Worm (Caenorhabditis elegans) whole organism, L2 larva: Measurements from ENCODE around the gene soap-1.

Source experiments
- ama-1 ChIP-seq: fragments of 150-350 bp; optimal IDR thresholded peaks from 2 replicates; lab custom pipeline; 2018; ENCODE audit warnings: inconsistent platforms
- elt-3 ChIP-seq: sonication (generic microtip); optimal IDR thresholded peaks from 2 replicates; lab custom pipeline; 2017; ENCODE audit warnings: missing biosample characterization, missing genetic modification characterization
- fos-1 ChIP-seq: fragments of 150-350 bp; optimal IDR thresholded peaks from 2 replicates; lab custom pipeline; 2014; ENCODE audit warnings: missing biosample characterization, missing genetic modification characterization
- gmeb-1 ChIP-seq: fragments of 150-350 bp; optimal IDR thresholded peaks from 2 replicates; lab custom pipeline; 2014; ENCODE audit warnings: missing biosample characterization, missing genetic modification characterization
- lsy-2 ChIP-seq, 2 experiments: fragments of 150-350 bp in 1 of 2; sonication (generic microtip) in 1 of 2; optimal IDR thresholded peaks; 2 replicates each; lab custom pipeline; 2014 to 2017; ENCODE audit warnings: missing biosample characterization in 2 of 2, missing genetic modification characterization in 2 of 2
- mdl-1 ChIP-seq, 2 experiments: fragments of 150-350 bp in 1 of 2; sonication (generic microtip) in 1 of 2; optimal IDR thresholded peaks; 2 replicates each; lab custom pipeline; 2017; ENCODE audit warnings: missing biosample characterization in 2 of 2, missing genetic modification characterization in 2 of 2
- nhr-12 ChIP-seq: fragments of 150-350 bp; optimal IDR thresholded peaks from 2 replicates; lab custom pipeline; 2014; ENCODE audit warnings: missing biosample characterization, missing genetic modification characterization
- nhr-77 ChIP-seq: fragments of 150-350 bp; optimal IDR thresholded peaks from 2 replicates; lab custom pipeline; 2014; ENCODE audit warnings: missing biosample characterization, missing genetic modification characterization
- sma-3 ChIP-seq: sonication (generic microtip); optimal IDR thresholded peaks from 2 replicates; lab custom pipeline; 2016; ENCODE audit warnings: missing genetic modification reagents, missing genetic modification characterization, missing compliant biosample characterization
- sma-9 ChIP-seq, 2 experiments: fragments of 150-350 bp in 1 of 2; sonication (generic microtip) in 1 of 2; optimal IDR thresholded peaks; 2 replicates each; lab custom pipeline; 2014 to 2016; ENCODE audit warnings: missing genetic modification characterization in 2 of 2, mild to moderate bottlenecking in 1 of 2, missing biosample characterization in 1 of 2, missing compliant biosample characterization in 1 of 2, missing genetic modification reagents in 1 of 2, moderate library complexity in 1 of 2
- snpc-4 ChIP-seq: fragments of 150-350 bp; optimal IDR thresholded peaks from 2 replicates; lab custom pipeline; 2014; ENCODE audit warnings: missing biosample characterization, missing genetic modification characterization
- unc-55 ChIP-seq: fragments of 150-350 bp; sonication (generic microtip); optimal IDR thresholded peaks from 3 replicates; lab custom pipeline; 2014; ENCODE audit warnings: missing biosample characterization, missing genetic modification reagents, missing genetic modification characterization
- unc-62 ChIP-seq: fragments of 150-350 bp; optimal IDR thresholded peaks from 2 replicates; lab custom pipeline; 2014; ENCODE audit warnings: missing biosample characterization, missing genetic modification reagents, missing genetic modification characterization
- ztf-11 ChIP-seq: sonication (generic microtip); optimal IDR thresholded peaks from 2 replicates; lab custom pipeline; 2017; ENCODE audit warnings: missing biosample characterization, missing genetic modification characterization

- TF ChIP-seq sma-9 (GFP tag; optimal IDR thresholded peaks at IDR 0.05; lab: Kevin White, UChicago) (no peak), sma-9 (tag; optimal IDR thresholded peaks at IDR 0.05; lab: Kevin White, UChicago) (no peak), sma-3 (GFP tag; lab: Kevin White, UChicago) (no peak), lsy-2 (tag; optimal IDR thresholded peaks at IDR 0.05; lab: Kevin White, UChicago) (no peak), unc-62 (GFP tag; lab: Kevin White, UChicago) (no peak), nhr-12 (tag; lab: Kevin White, UChicago) (no peak), elt-3 (tag; lab: Kevin White, UChicago) (no peak), fos-1 (tag; lab: Kevin White, UChicago) (no peak), ztf-11 (tag; lab: Kevin White, UChicago) (no peak), ama-1 (lab: Kevin White, UChicago) (no peak), snpc-4 (no peak), mdl-1 (tag; optimal IDR thresholded peaks at IDR 0.05; lab: Kevin White, UChicago) (no peak), gmeb-1 (tag; lab: Kevin White, UChicago) (no peak), unc-55 (no peak), nhr-77 (tag; lab: Kevin White, UChicago) (no peak)
Measured at ce11 chrV:7156079-7156478, 58.6 kb downstream of the soap-1 start, which contains the start of gene F10D2.10.
